Worm (Caenorhabditis elegans): Measurements from ENCODE around the gene F02C9.2.

F02C9.2 gene

DNA sequence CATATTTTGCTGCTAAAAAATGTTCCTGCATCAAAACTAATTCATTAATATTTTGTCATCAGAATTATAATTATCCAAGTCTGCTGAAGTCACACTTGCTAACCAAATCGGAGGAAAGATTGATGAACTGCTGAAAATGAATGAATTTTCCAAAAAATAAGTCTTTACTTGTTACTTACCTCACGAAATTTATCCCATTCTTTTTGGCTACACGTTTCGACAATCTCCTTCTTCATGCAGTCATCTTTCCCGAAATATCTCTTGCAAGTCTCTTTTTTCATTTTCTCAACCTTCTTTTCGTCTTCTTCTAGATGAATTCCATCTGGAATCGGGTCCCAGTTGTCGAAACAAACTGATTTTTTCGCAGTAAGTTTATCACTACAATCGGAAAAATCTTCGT is 24.9 kb downstream of the F02C9.2 start:
- TF ChIP-seq flt-1 (GFP tag; IDR thresholded peaks at IDR 0.05): no peak
- no peak for TF ChIP-seq ref-1 (GFP tag; conservative IDR thresholded peaks at IDR 0.05)
- TF ChIP-seq T22C8.4 (GFP tag; IDR thresholded peaks at IDR 0.05): no peak
- TF ChIP-seq ztf-23 (GFP tag; IDR thresholded peaks at IDR 0.05): no peak
- TF ChIP-seq klf-2 (GFP tag; conservative IDR thresholded peaks at IDR 0.05): no peak
- TF ChIP-seq ztf-29 (GFP tag; IDR thresholded peaks at IDR 0.05): no peak
- no peak for TF ChIP-seq cog-1 (tag; optimal IDR thresholded peaks at IDR 0.05)
- no peak for TF ChIP-seq tab-1 (GFP tag; IDR thresholded peaks at IDR 0.05)
- no peak for TF ChIP-seq med-1 (GFP tag; optimal IDR thresholded peaks at IDR 0.05; ENCODE audit: insufficient read depth)

DNA sequence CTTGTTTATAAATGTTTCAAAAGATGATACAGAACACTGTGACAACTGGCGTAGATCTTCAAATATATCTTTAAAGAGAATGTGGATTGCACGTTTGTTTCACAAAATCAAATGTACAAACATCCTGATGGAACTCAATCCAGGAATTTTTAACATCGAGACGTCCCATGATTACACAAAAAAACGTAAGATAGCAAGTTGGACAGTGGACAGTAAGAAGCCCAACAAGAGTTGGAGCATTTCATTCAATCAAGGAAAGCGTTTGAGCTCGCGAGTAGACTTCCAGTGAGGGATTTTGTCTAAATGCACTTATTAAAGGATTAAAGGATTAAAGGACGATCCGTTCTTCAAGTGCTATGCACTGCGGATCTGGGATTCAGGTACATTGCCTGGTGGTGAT is 25.7 kb downstream of the F02C9.2 start, which contains the start of gene C36C5.12:
C36C5.12 (minus strand) TSS at position 101 of the 400 bp plus-strand sequence.
- no peak for TF ChIP-seq flt-1 (GFP tag; IDR thresholded peaks at IDR 0.05)
- TF ChIP-seq cog-1 (tag; optimal IDR thresholded peaks at IDR 0.05): no peak
- TF ChIP-seq ref-1 (GFP tag; conservative IDR thresholded peaks at IDR 0.05): no peak
- TF ChIP-seq ztf-23 (GFP tag; IDR thresholded peaks at IDR 0.05): no peak

DNA sequence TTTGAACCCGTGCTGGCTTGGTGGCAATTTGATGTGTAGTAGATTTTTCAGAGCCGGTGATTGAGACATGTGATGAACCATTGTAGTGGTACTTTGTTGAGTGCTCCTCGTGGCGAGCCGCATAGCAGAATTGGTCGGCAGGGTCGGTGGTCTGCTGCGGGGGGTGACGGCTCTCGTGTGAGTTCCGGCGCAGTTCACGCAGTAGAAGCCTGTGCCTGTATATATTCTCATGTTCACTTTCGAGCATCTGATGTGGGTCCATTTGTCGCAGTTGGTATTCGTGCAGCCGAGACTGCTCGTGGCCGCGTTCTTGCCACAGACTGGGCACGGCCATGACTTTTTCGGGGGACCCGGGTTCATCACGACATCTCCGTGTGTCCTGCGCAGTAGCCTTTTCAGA is 28.8 kb downstream of the F02C9.2 start:
- TF ChIP-seq med-1 (GFP tag; optimal IDR thresholded peaks at IDR 0.05; ENCODE audit: insufficient read depth): no peak
- no peak for TF ChIP-seq cog-1 (tag; optimal IDR thresholded peaks at IDR 0.05)
- TF ChIP-seq ztf-23 (GFP tag; IDR thresholded peaks at IDR 0.05): no peak
- TF ChIP-seq T22C8.4 (GFP tag; IDR thresholded peaks at IDR 0.05): no peak
- TF ChIP-seq ref-1 (GFP tag; conservative IDR thresholded peaks at IDR 0.05): no peak
- TF ChIP-seq tab-1 (GFP tag; IDR thresholded peaks at IDR 0.05): no peak
- no peak for TF ChIP-seq flt-1 (GFP tag; IDR thresholded peaks at IDR 0.05)
- no peak for TF ChIP-seq klf-2 (GFP tag; conservative IDR thresholded peaks at IDR 0.05)
- no peak for TF ChIP-seq ztf-29 (GFP tag; IDR thresholded peaks at IDR 0.05)

DNA sequence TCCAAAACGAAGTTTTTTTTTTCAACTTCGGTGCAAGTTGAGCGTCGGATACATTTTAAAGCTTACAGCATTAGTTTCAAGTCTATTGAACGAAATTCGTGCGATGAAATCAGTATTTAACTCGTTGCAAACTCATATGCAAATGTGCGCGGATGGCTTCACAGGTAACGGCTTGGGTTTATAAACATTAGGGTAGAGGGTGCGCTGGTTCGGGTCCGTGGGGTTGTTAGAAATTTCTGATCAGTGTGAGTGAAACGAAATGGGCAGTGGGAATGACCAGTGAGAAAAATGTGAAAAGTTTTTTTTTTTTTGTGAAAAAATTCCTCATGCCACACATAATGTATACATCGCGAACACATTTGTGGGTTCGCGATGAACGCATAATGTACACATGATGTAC is 29.6 kb downstream of the F02C9.2 start:
- no peak for TF ChIP-seq ztf-29 (GFP tag; IDR thresholded peaks at IDR 0.05)
- TF ChIP-seq T22C8.4 (GFP tag; IDR thresholded peaks at IDR 0.05): no peak
- no peak for TF ChIP-seq cog-1 (tag; optimal IDR thresholded peaks at IDR 0.05)
- no peak for TF ChIP-seq med-1 (GFP tag; optimal IDR thresholded peaks at IDR 0.05; ENCODE audit: insufficient read depth)
- no peak for TF ChIP-seq klf-2 (GFP tag; conservative IDR thresholded peaks at IDR 0.05)
- no peak for TF ChIP-seq ztf-23 (GFP tag; IDR thresholded peaks at IDR 0.05)
- no peak for TF ChIP-seq flt-1 (GFP tag; IDR thresholded peaks at IDR 0.05)
- TF ChIP-seq ref-1 (GFP tag; conservative IDR thresholded peaks at IDR 0.05): no peak
- TF ChIP-seq tab-1 (GFP tag; IDR thresholded peaks at IDR 0.05): no peak

DNA sequence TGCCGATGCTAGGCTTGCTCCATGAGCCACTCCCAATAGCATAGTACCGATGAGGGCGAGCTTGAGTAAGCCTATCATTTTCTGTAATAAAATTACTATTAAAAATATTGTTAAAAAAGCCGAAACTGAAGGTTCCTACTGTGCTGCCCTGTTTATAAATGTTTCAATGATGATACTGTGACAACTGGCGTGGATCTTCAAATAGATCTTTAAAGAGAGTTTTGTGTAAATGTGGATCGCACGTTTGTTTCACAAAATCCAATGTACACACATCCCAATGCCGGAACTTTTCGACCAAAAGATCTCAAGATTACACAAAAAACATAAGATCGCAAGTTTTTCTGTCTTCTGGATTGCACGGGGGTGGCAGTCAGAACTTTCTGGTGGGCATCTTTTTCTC is 31.9 kb downstream of the F02C9.2 start, which contains the start of gene C36C5.14:
C36C5.14 (minus strand) TSS at position 101 of the 400 bp plus-strand sequence.
- TF ChIP-seq ref-1 (GFP tag; conservative IDR thresholded peaks at IDR 0.05) (no peak), med-1 (GFP tag; optimal IDR thresholded peaks at IDR 0.05; ENCODE audit: insufficient read depth) (no peak), T22C8.4 (GFP tag; IDR thresholded peaks at IDR 0.05) (no peak), klf-2 (GFP tag; conservative IDR thresholded peaks at IDR 0.05) (no peak), ztf-23 (GFP tag; IDR thresholded peaks at IDR 0.05) (no peak), flt-1 (GFP tag; IDR thresholded peaks at IDR 0.05) (no peak), cog-1 (tag; optimal IDR thresholded peaks at IDR 0.05) (no peak), tab-1 (GFP tag; IDR thresholded peaks at IDR 0.05) (no peak), ztf-29 (GFP tag; IDR thresholded peaks at IDR 0.05) (no peak)

DNA sequence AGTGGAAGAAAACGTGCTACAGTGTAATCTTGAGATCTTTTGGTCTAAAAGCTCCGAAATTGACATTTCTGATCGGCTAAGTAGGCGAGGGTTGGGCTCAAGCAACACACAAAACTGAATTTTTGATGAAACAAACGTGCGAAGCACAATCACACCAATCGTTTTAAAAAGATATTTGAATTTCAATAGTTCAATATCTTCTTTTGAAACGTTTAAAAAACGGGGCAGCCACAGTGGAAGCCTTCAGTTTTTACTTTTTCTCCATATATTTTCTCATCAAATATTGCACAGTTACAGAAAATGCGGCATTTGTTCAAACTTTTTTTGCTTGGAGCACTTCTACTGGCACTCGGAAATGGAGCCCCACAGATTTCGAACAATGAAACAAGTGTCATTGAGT is 32.8 kb downstream of the F02C9.2 start, which contains the start of gene C36C5.4:
C36C5.4 (plus strand) TSS at position 301 of the 400 bp plus-strand sequence.
- TF ChIP-seq flt-1 (GFP tag; IDR thresholded peaks at IDR 0.05) (no peak), ref-1 (GFP tag; conservative IDR thresholded peaks at IDR 0.05) (no peak)

DNA sequence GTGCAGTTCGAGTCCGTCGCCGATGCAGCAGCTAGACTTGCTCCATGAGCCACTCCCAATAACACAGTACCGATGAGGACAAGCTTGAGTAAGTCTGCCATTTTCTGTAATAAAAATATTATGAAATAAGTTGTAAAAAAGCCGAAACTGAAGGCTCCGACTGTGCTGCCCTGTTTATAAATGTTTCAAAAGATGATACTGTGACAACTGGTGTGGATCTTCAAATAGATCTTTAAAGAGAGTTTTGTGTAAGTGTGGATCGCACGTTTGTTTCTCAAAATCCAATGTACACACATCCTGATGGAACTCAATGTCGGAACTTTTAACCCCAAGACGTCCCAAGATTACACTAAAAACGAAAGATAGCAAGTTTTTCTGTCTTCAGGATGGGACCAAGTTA is 35.1 kb downstream of the F02C9.2 start, which contains the start of gene C36C5.15:
C36C5.15 (minus strand) TSS at position 101 of the 400 bp plus-strand sequence.
- no peak for TF ChIP-seq ref-1 (GFP tag; conservative IDR thresholded peaks at IDR 0.05)
- no peak for TF ChIP-seq med-1 (GFP tag; optimal IDR thresholded peaks at IDR 0.05; ENCODE audit: insufficient read depth)
- no peak for TF ChIP-seq tab-1 (GFP tag; IDR thresholded peaks at IDR 0.05)
- no peak for TF ChIP-seq cog-1 (tag; optimal IDR thresholded peaks at IDR 0.05)
- no peak for TF ChIP-seq T22C8.4 (GFP tag; IDR thresholded peaks at IDR 0.05)
- TF ChIP-seq klf-2 (GFP tag; conservative IDR thresholded peaks at IDR 0.05): no peak

DNA sequence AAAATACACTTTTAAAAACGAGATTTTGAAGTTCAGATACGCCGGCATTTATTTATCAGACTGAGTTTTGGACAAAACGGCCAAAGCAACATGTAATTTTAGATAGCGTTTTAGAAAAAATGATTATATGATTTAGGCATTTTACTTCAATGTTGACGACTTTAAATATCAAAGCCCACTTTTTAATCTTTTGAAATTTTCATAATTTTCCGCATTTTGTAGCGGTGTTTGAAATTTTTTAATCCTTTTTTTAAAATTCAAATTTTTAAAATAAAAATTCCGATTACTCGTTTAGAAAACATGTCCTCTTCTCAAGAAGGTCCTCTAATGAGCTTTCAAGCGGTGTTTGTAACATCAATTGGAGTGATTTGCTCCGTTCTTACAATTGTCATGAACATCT is 36.3 kb downstream of the F02C9.2 start, which contains the start of gene srbc-6:
srbc-6 (plus strand) TSS at position 301 of the 400 bp plus-strand sequence.
- no peak for TF ChIP-seq cog-1 (tag; optimal IDR thresholded peaks at IDR 0.05)
- TF ChIP-seq med-1 (GFP tag; optimal IDR thresholded peaks at IDR 0.05; ENCODE audit: insufficient read depth): no peak
- no peak for TF ChIP-seq ref-1 (GFP tag; conservative IDR thresholded peaks at IDR 0.05)
- TF ChIP-seq tab-1 (GFP tag; IDR thresholded peaks at IDR 0.05): no peak
- no peak for TF ChIP-seq ztf-29 (GFP tag; IDR thresholded peaks at IDR 0.05)
- TF ChIP-seq T22C8.4 (GFP tag; IDR thresholded peaks at IDR 0.05): no peak
- no peak for TF ChIP-seq ztf-23 (GFP tag; IDR thresholded peaks at IDR 0.05)
- TF ChIP-seq flt-1 (GFP tag; IDR thresholded peaks at IDR 0.05): no peak
- TF ChIP-seq klf-2 (GFP tag; conservative IDR thresholded peaks at IDR 0.05): no peak

DNA sequence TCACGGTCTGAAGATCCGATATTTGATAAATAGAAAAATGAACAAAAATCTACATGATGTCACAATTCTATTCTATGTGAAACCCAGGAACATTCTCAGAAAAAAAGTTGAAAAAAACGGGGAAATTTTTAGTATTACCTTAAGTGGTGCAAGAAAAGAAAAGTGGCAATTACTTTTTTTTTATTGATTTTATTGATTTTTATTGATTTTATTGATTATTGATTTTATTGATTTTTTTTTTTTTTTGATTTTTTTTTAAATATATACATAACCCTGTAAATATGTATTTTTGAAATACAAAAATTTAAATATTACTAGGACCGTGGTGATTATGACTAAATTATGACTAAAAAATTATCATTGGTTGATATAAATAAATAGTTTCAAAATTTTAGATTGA is 38.1 kb downstream of the F02C9.2 start:
- no peak for TF ChIP-seq flt-1 (GFP tag; IDR thresholded peaks at IDR 0.05)
- no peak for TF ChIP-seq klf-2 (GFP tag; conservative IDR thresholded peaks at IDR 0.05)
- no peak for TF ChIP-seq ztf-23 (GFP tag; IDR thresholded peaks at IDR 0.05)
- TF ChIP-seq med-1 (GFP tag; optimal IDR thresholded peaks at IDR 0.05; ENCODE audit: insufficient read depth): no peak
- peak; percentile 57; the same call in 1 of the 2 replicates for TF ChIP-seq T22C8.4 (GFP tag; IDR thresholded peaks at IDR 0.05)
- no peak for TF ChIP-seq tab-1 (GFP tag; IDR thresholded peaks at IDR 0.05)

DNA sequence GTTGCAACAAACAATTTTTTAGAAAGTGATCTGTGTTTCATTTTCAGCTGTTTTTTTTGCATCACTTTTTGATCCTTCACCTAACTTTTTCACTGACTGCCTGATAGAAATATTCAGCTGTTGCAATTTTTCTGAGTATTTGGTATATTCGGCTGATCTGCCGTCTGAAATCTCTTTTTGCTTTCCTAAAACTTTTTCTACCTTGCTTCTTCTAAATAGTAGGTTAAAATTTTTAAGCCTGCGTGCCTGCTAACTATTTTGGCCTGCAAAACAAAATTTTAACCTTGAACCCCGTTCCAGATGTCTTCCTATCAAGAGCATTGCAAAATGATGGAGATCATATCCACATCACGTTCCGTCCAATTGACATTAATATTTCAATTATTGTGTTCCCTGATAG is 42.7 kb downstream of the F02C9.2 start, which contains the start of gene srab-8:
srab-8 (plus strand) TSS at position 301 of the 400 bp plus-strand sequence.
- TF ChIP-seq tab-1 (GFP tag; IDR thresholded peaks at IDR 0.05) (no peak), cog-1 (tag; optimal IDR thresholded peaks at IDR 0.05) (no peak), ztf-23 (GFP tag; IDR thresholded peaks at IDR 0.05) (no peak), flt-1 (GFP tag; IDR thresholded peaks at IDR 0.05) (no peak), T22C8.4 (GFP tag; IDR thresholded peaks at IDR 0.05) (no peak), ztf-29 (GFP tag; IDR thresholded peaks at IDR 0.05) (no peak), med-1 (GFP tag; optimal IDR thresholded peaks at IDR 0.05; ENCODE audit: insufficient read depth) (no peak), ref-1 (GFP tag; conservative IDR thresholded peaks at IDR 0.05) (no peak), klf-2 (GFP tag; conservative IDR thresholded peaks at IDR 0.05) (no peak)
